Fruit fly (Drosophila melanogaster): ENCODE data around the gene CG2150.
A peak's percentile ranks its signal among the peaks of the same experiment; 100 is the strongest.

CG2150 gene

DNA sequence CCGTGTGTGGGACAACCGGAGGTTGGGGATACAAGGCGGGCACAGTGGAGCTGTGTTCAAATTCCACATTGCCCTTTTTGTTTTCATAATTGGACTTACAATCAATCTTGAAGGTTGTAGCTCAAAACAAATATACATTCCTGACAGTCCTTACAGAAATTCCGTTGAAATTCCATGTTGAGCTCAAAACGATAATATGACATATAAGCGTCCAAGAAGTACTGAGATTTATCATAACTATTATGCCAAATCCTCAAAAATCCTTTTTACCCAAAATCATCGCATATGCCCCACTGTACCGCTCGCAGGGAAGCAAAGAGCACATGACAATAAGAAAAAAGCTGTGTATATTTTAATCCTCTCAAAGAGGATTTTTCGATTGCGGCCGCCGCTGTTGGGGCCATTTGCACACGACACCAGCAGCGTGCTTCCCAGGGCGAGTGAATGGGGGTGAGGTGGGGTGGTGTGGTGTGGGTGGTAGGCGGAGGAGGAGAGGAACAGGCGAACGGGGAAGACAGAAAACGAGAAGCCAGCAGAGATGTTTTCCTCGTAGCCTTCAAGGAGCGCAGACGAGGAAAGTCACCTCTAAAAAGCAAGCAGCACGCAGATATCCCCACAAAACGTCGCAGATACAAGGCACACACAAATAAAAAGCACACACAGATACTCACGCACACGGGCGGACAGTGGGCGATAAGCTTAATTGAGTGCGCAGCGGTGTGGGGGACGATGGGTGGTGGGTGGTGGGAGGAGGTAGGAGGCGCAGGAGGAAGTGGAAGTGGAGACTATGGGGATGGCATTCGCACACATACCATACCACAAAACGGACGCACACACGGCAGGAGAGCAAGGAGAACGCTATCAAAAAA lies 47.0 kb downstream of the CG2150 start (continued):
- TF ChIP-seq sim (GFP tag; IDR thresholded peaks at IDR 0.05) (no peak), Eip74EF (GFP tag; optimal IDR thresholded peaks at IDR 0.05) (peak in 1 of 2 experiments; percentile 38), pros (GFP tag; optimal IDR thresholded peaks at IDR 0.05) (no peak), wek (GFP tag; optimal IDR thresholded peaks at IDR 0.05) (no peak), CG8924 (tag; optimal IDR thresholded peaks at IDR 0.05) (peak; percentile 41), CG13287 (GFP tag; IDR thresholded peaks at IDR 0.05; ENCODE audit: partially characterized antibody) (no peak), CG17361 (GFP tag; IDR thresholded peaks at IDR 0.05) (peak; percentile 77), NFAT (GFP tag; IDR thresholded peaks at IDR 0.05) (no peak), dati (GFP tag; IDR thresholded peaks at IDR 0.05) (no peak), p53 (GFP tag; optimal IDR thresholded peaks at IDR 0.05) (no peak), kni (GFP tag; optimal IDR thresholded peaks at IDR 0.05) (no peak), Hmr (GFP tag; optimal IDR thresholded peaks at IDR 0.05) (peak; percentile 78), CG5953 (GFP tag; IDR thresholded peaks at IDR 0.05) (0 out of 2 replicates have a peak, but pooled peaks have one; percentile 25), CG1233 (GFP tag; optimal IDR thresholded peaks at IDR 0.05) (peak; percentile 41), Usf (GFP tag; optimal IDR thresholded peaks at IDR 0.05) (no peak), CG7839 (tag; optimal IDR thresholded peaks at IDR 0.05) (peak; percentile 79), Rfx (GFP tag; IDR thresholded peaks at IDR 0.05) (peak; percentile 64), gsb (GFP tag; IDR thresholded peaks at IDR 0.05) (no peak), hb (GFP tag; IDR thresholded peaks at IDR 0.05; ENCODE audit: partially characterized antibody) (no peak), CG6254 (GFP tag; optimal IDR thresholded peaks at IDR 0.05) (no peak), Dek (tag; optimal IDR thresholded peaks at IDR 0.05) (peak; percentile 14), psq (GFP tag; optimal IDR thresholded peaks at IDR 0.05) (no peak), CG11695 (GFP tag; IDR thresholded peaks at IDR 0.05) (peak; percentile 74), zf30C (GFP tag; optimal IDR thresholded peaks at IDR 0.05) (no peak), nmo (GFP tag; optimal IDR thresholded peaks at IDR 0.05) (peak; percentile 68), CG12744 (GFP tag; optimal IDR thresholded peaks at IDR 0.05) (peak; percentile 33), YL-1 (GFP tag; optimal IDR thresholded peaks at IDR 0.05) (no peak), BEAF-32 (GFP tag; optimal IDR thresholded peaks at IDR 0.05) (no peak), CG10209 (GFP tag; optimal IDR thresholded peaks at IDR 0.05) (peak; percentile 74), bowl (GFP tag; IDR thresholded peaks at IDR 0.05) (no peak), CG34422 (GFP tag; IDR thresholded peaks at IDR 0.05) (0 out of 3 replicates have a peak, but pooled peaks have one; percentile 41), Jarid2 (GFP tag; optimal IDR thresholded peaks at IDR 0.05) (peak; percentile 15), CG34224 (GFP tag; IDR thresholded peaks at IDR 0.05; ENCODE audit: partially characterized antibody) (no peak), ara (GFP tag; IDR thresholded peaks at IDR 0.05) (peak; percentile 29; the same call in 1 of the 2 replicates), Neu2 (GFP tag; optimal IDR thresholded peaks at IDR 0.05; ENCODE audit: borderline replicate concordance) (no peak), CG13894 (tag; optimal IDR thresholded peaks at IDR 0.05) (peak; percentile 5), CG2129 (GFP tag; IDR thresholded peaks at IDR 0.05; ENCODE audit: partially characterized antibody) (no peak), sc (optimal IDR thresholded peaks at IDR 0.05) (no peak), sc (GFP tag; optimal IDR thresholded peaks at IDR 0.05) (no peak), CHES-1-like (GFP tag; optimal IDR thresholded peaks at IDR 0.05) (peak; percentile 36), Xrp1 (GFP tag; IDR thresholded peaks at IDR 0.05) (peak; percentile 64), CG8281 (tag; optimal IDR thresholded peaks at IDR 0.05) (no peak), CG11560 (tag; IDR thresholded peaks at IDR 0.05) (no peak), bigmax (GFP tag; optimal IDR thresholded peaks at IDR 0.05) (no peak), hth (optimal IDR thresholded peaks at IDR 0.05) (no peak), chif (GFP tag; optimal IDR thresholded peaks at IDR 0.05) (peak; percentile 36 to 56), tgo (GFP tag; IDR thresholded peaks at IDR 0.05) (peak; percentile 51; the same call in 2 of the 3 replicates), CG11696 (GFP tag; IDR thresholded peaks at IDR 0.05) (0 out of 2 replicates have a peak, but pooled peaks have one; percentile 30)

Data from whole organism, embryonic.